Worm (Caenorhabditis elegans) whole organism, L2 larva: ENCODE measurements around the gene srb-19.

Experiments
- C34F6.9 ChIP-seq: fragments of 150-350 bp; optimal IDR thresholded peaks from 2 replicates; lab custom pipeline; 2014; ENCODE audit warnings: missing biosample characterization, missing genetic modification characterization
- F13H6.1 ChIP-seq: sonication (generic microtip); optimal IDR thresholded peaks from 2 replicates; lab custom pipeline; 2016; ENCODE audit warnings: missing genetic modification characterization, missing compliant biosample characterization
- ZK546.5 ChIP-seq: sonication (generic microtip); optimal IDR thresholded peaks from 2 replicates; lab custom pipeline; 2017; ENCODE audit warnings: missing biosample characterization, missing genetic modification characterization
- alr-1 ChIP-seq: fragments of 150-350 bp; optimal IDR thresholded peaks from 2 replicates; lab custom pipeline; 2014; ENCODE audit warnings: missing biosample characterization, missing genetic modification characterization
- aly-2 ChIP-seq: fragments of 150-350 bp; optimal IDR thresholded peaks from 2 replicates; lab custom pipeline; 2014; ENCODE audit warnings: missing biosample characterization, missing genetic modification characterization
- blmp-1 ChIP-seq: sonication (generic microtip); optimal IDR thresholded peaks from 2 replicates; lab custom pipeline; 2017; ENCODE audit warnings: missing genetic modification characterization, mild to moderate bottlenecking, missing compliant biosample characterization, antibody characterized with exemption, moderate library complexity; ENCODE audit not compliant: insufficient read depth
- ceh-16 ChIP-seq: fragments of 150-350 bp; optimal IDR thresholded peaks from 2 replicates; lab custom pipeline; 2014; ENCODE audit warnings: missing biosample characterization, missing genetic modification characterization
- crh-2 ChIP-seq: sonication (generic microtip); optimal IDR thresholded peaks from 2 replicates; lab custom pipeline; 2017; ENCODE audit warnings: missing biosample characterization, missing genetic modification characterization
- dmd-4 ChIP-seq: sonication (generic microtip); optimal IDR thresholded peaks from 2 replicates; lab custom pipeline; 2017; ENCODE audit warnings: missing biosample characterization, missing genetic modification characterization
- egl-27 ChIP-seq: sonication (generic microtip); optimal IDR thresholded peaks from 3 replicates; lab custom pipeline; 2017; ENCODE audit warnings: missing biosample characterization, missing genetic modification reagents, missing genetic modification characterization
- fos-1 ChIP-seq: fragments of 150-350 bp; optimal IDR thresholded peaks from 2 replicates; lab custom pipeline; 2014; ENCODE audit warnings: missing biosample characterization, missing genetic modification characterization
- gmeb-1 ChIP-seq: fragments of 150-350 bp; optimal IDR thresholded peaks from 2 replicates; lab custom pipeline; 2014; ENCODE audit warnings: missing biosample characterization, missing genetic modification characterization
- lin-11 ChIP-seq: fragments of 150-350 bp; sonication (generic microtip); optimal IDR thresholded peaks from 2 replicates; lab custom pipeline; 2014; ENCODE audit warnings: missing biosample characterization, missing genetic modification characterization, inconsistent platforms, mixed read lengths
- lin-13 ChIP-seq: fragments of 150-350 bp; optimal IDR thresholded peaks from 2 replicates; lab custom pipeline; 2014; ENCODE audit warnings: missing biosample characterization, missing genetic modification reagents, missing genetic modification characterization
- lsy-2 ChIP-seq, 2 experiments: fragments of 150-350 bp in 1 of 2; sonication (generic microtip) in 1 of 2; optimal IDR thresholded peaks; 2 replicates each; lab custom pipeline; 2014 to 2017; ENCODE audit warnings: missing biosample characterization in 2 of 2, missing genetic modification characterization in 2 of 2
- nhr-10 ChIP-seq: sonication (generic microtip); optimal IDR thresholded peaks from 2 replicates; lab custom pipeline; 2017; ENCODE audit warnings: missing biosample characterization, missing genetic modification characterization
- nhr-129 ChIP-seq: fragments of 150-350 bp; optimal IDR thresholded peaks from 2 replicates; lab custom pipeline; 2014; ENCODE audit warnings: missing biosample characterization, missing genetic modification characterization
- nhr-21 ChIP-seq: fragments of 150-350 bp; optimal IDR thresholded peaks from 2 replicates; lab custom pipeline; 2014; ENCODE audit warnings: missing biosample characterization, missing genetic modification characterization
- nhr-23 ChIP-seq: fragments of 150-350 bp; optimal IDR thresholded peaks from 2 replicates; lab custom pipeline; 2014; ENCODE audit warnings: missing biosample characterization, missing genetic modification reagents, missing genetic modification characterization
- nhr-6 ChIP-seq: fragments of 150-350 bp; optimal IDR thresholded peaks from 2 replicates; lab custom pipeline; 2014; ENCODE audit warnings: missing biosample characterization, missing genetic modification characterization
- nhr-77 ChIP-seq: fragments of 150-350 bp; optimal IDR thresholded peaks from 2 replicates; lab custom pipeline; 2014; ENCODE audit warnings: missing biosample characterization, missing genetic modification characterization
- peb-1 ChIP-seq: fragments of 150-350 bp; optimal IDR thresholded peaks from 2 replicates; lab custom pipeline; 2014; ENCODE audit warnings: missing biosample characterization, missing genetic modification characterization
- sem-4 ChIP-seq: fragments of 150-350 bp; optimal IDR thresholded peaks from 2 replicates; lab custom pipeline; 2014; ENCODE audit warnings: missing biosample characterization, missing genetic modification reagents, missing genetic modification characterization
- sma-3 ChIP-seq: sonication (generic microtip); optimal IDR thresholded peaks from 2 replicates; lab custom pipeline; 2016; ENCODE audit warnings: missing genetic modification reagents, missing genetic modification characterization, missing compliant biosample characterization
- sma-9 ChIP-seq, 2 experiments: fragments of 150-350 bp in 1 of 2; sonication (generic microtip) in 1 of 2; optimal IDR thresholded peaks; 2 replicates each; lab custom pipeline; 2014 to 2016; ENCODE audit warnings: missing genetic modification characterization in 2 of 2, mild to moderate bottlenecking in 1 of 2, missing biosample characterization in 1 of 2, missing compliant biosample characterization in 1 of 2, missing genetic modification reagents in 1 of 2, moderate library complexity in 1 of 2
- unc-55 ChIP-seq: fragments of 150-350 bp; sonication (generic microtip); optimal IDR thresholded peaks from 3 replicates; lab custom pipeline; 2014; ENCODE audit warnings: missing biosample characterization, missing genetic modification reagents, missing genetic modification characterization
- unc-62 ChIP-seq: fragments of 150-350 bp; optimal IDR thresholded peaks from 2 replicates; lab custom pipeline; 2014; ENCODE audit warnings: missing biosample characterization, missing genetic modification reagents, missing genetic modification characterization
- ztf-1 ChIP-seq: fragments of 200-800 bp; sonication (Bioruptor generic); conservative IDR thresholded peaks from 2 replicates; pipeline ENCODE4 v1.3.6; 2022; ENCODE audit warnings: missing genetic modification characterization, missing compliant biosample characterization
- ztf-11 ChIP-seq: sonication (generic microtip); optimal IDR thresholded peaks from 2 replicates; lab custom pipeline; 2017; ENCODE audit warnings: missing biosample characterization, missing genetic modification characterization
- ztf-4 ChIP-seq: fragments of 150-350 bp; optimal IDR thresholded peaks from 2 replicates; lab custom pipeline; 2014; ENCODE audit warnings: missing biosample characterization, missing genetic modification characterization

The srb-19 gene

ce11 chrV:7527153-7527552 lies 7.2 kb upstream of the srb-19 start, which contains the start of gene C54F6.17:
Gene C54F6.17 (plus strand): TSS chrV:7527453.
- TF ChIP-seq alr-1 (no peak), unc-62 (GFP tag; lab: Kevin White, UChicago) (no peak), lsy-2 (tag; optimal IDR thresholded peaks at IDR 0.05; lab: Kevin White, UChicago) (no peak), lin-13 (GFP tag; lab: Kevin White, UChicago) (no peak), sma-3 (GFP tag; lab: Kevin White, UChicago) (no peak), nhr-23 (no peak), egl-27 (tag; lab: Kevin White, UChicago) (no peak), nhr-21 (tag; lab: Kevin White, UChicago) (no peak), ztf-4 (no peak), crh-2 (no peak), lin-11 (tag; lab: Kevin White, UChicago) (no peak)

- TF ChIP-seq nhr-6 (no peak), sem-4 (tag; lab: Kevin White, UChicago) (no peak), nhr-21 (tag; lab: Kevin White, UChicago) (no peak), ztf-11 (tag; lab: Kevin White, UChicago) (no peak), nhr-77 (tag; lab: Kevin White, UChicago) (no peak), nhr-23 (no peak)
Observed at ce11 chrV:7525695-7526094, 5.7 kb upstream of the srb-19 start, which contains the start of gene C54F6.18. Gene C54F6.18 (plus strand): TSS chrV:7525995.

ce11 chrV:7524447-7524846 lies 4.5 kb upstream of the srb-19 start, which contains the start of gene C54F6.20:
Gene C54F6.20 (plus strand): TSS chrV:7524747.
- TF ChIP-seq blmp-1 (no peak), ztf-11 (tag; lab: Kevin White, UChicago) (no peak), nhr-77 (tag; lab: Kevin White, UChicago) (no peak), nhr-23 (no peak), ZK546.5 (tag; lab: Kevin White, UChicago) (no peak), F13H6.1 (tag; lab: Kevin White, UChicago) (no peak), gmeb-1 (no peak), fos-1 (tag; lab: Kevin White, UChicago) (no peak), C34F6.9 (tag; lab: Kevin White, UChicago) (no peak)

- TF ChIP-seq nhr-6 (no peak), unc-55 (GFP tag; lab: Kevin White, UChicago) (no peak), peb-1 (no peak), sma-3 (GFP tag; lab: Kevin White, UChicago) (no peak), F13H6.1 (tag; lab: Kevin White, UChicago) (no peak), ztf-1 (GFP tag; lab: Robert Waterston, UW) (no peak), crh-2 (no peak), lsy-2 (tag; optimal IDR thresholded peaks at IDR 0.05; lab: Kevin White, UChicago) (no peak)
Observed at ce11 chrV:7523392-7523791, 3.4 kb upstream of the srb-19 start, which contains the start of gene C54F6.6. Gene C54F6.6 (plus strand): TSS chrV:7523692.

ce11 chrV:7522279-7522678 lies 2.3 kb upstream of the srb-19 start, which contains the start of gene C54F6.15:
Gene C54F6.15 (minus strand): TSS chrV:7522379.
- TF ChIP-seq unc-62 (GFP tag; lab: Kevin White, UChicago) (no peak), nhr-10 (tag; lab: Kevin White, UChicago) (no peak), nhr-6 (no peak), dmd-4 (tag; lab: Kevin White, UChicago) (no peak), aly-2 (tag; lab: Kevin White, UChicago) (no peak), ceh-16 (tag; lab: Kevin White, UChicago) (no peak)

- peak; percentile 15 for TF ChIP-seq gmeb-1
- TF ChIP-seq fos-1 (tag; lab: Kevin White, UChicago), result peak; percentile 7
- TF ChIP-seq nhr-129 (tag; lab: Kevin White, UChicago), result no peak
- peak; percentile 16 for TF ChIP-seq sma-9 (GFP tag; optimal IDR thresholded peaks at IDR 0.05; lab: Kevin White, UChicago)
- no peak for TF ChIP-seq sma-9 (tag; optimal IDR thresholded peaks at IDR 0.05; lab: Kevin White, UChicago)
Observed at ce11 chrV:7521304-7521703, 1.3 kb upstream of the srb-19 start.
